Fruit fly (Drosophila melanogaster): ENCODE results near the gene RpL13.

The RpL13 gene

DNA sequence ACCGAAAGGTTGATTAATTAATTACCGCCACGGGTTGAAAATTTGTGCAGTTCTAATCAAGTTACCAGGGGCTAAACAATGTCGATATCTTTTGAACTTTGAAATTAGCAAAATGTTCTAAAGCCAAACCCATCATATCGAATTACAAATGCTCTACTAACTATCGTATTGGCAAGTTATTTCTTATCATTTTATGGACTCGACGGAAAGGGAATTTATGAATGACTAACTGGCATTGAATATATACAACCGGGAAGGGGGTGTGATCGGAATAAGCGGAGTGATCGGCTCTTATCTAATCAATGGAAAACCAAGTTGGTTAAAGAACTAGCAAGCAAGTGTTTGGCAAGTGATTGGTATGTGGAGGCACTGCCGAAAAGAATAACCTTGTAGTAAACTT is 23.6 kb upstream of the RpL13 start:
- TF ChIP-seq toe (GFP tag; optimal IDR thresholded peaks at IDR 0.05) (no peak), cnc (optimal IDR thresholded peaks at IDR 0.05) (no peak), bab1 (GFP tag; optimal IDR thresholded peaks at IDR 0.05) (no peak), CG1620 (GFP tag; optimal IDR thresholded peaks at IDR 0.05) (no peak), CG7101 (tag; optimal IDR thresholded peaks at IDR 0.05) (peak; percentile 64), kay (GFP tag; ENCODE audit: borderline replicate concordance) (no peak), Hr96 (GFP tag; optimal IDR thresholded peaks at IDR 0.05) (no peak), pad (GFP tag; optimal IDR thresholded peaks at IDR 0.05) (no peak), cic (GFP tag; optimal IDR thresholded peaks at IDR 0.05) (peak; percentile 97), CG12768 (GFP tag; optimal IDR thresholded peaks at IDR 0.05) (peak; percentile 53), CG11617 (GFP tag; optimal IDR thresholded peaks at IDR 0.05) (peak; percentile 25), tj (GFP tag; optimal IDR thresholded peaks at IDR 0.05) (no peak), ovo (GFP tag; optimal IDR thresholded peaks at IDR 0.05) (no peak), Clk (GFP tag; optimal IDR thresholded peaks at IDR 0.05) (no peak), Crg-1 (GFP tag; optimal IDR thresholded peaks at IDR 0.05) (peak; percentile 16), CG33017 (tag; optimal IDR thresholded peaks at IDR 0.05) (peak; percentile 61), CG7045 (GFP tag; optimal IDR thresholded peaks at IDR 0.05) (peak; percentile 6), CG14711 (tag; optimal IDR thresholded peaks at IDR 0.05) (no peak), Mnt (GFP tag; optimal IDR thresholded peaks at IDR 0.05) (peak; percentile 25)

DNA sequence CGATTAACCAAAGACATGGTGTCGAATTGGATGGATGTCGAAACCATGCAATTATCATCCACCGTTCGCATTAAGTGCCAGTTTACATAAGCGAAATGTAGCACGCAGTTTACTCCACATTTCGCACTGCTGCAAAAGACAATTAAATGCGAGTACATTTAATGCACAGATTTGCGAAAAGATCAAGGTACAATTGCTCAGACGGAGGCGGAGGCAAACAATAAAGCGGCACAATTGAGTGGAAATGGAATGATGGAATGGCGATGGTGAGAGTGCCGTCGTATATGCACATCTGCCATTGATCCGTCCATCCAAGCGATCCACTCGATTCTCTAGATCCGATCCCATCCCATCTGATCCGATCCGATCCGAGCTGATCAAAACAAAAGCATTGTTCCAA is 22.0 kb upstream of the RpL13 start:
- TF ChIP-seq Mnt (GFP tag; optimal IDR thresholded peaks at IDR 0.05) = no peak
- no peak for TF ChIP-seq Clk (GFP tag; optimal IDR thresholded peaks at IDR 0.05)
- TF ChIP-seq tj (GFP tag; optimal IDR thresholded peaks at IDR 0.05) = no peak
- TF ChIP-seq cic (GFP tag; optimal IDR thresholded peaks at IDR 0.05) = no peak
- no peak for TF ChIP-seq toe (GFP tag; optimal IDR thresholded peaks at IDR 0.05)
- TF ChIP-seq Hr96 (GFP tag; optimal IDR thresholded peaks at IDR 0.05) = no peak
- no peak for TF ChIP-seq pad (GFP tag; optimal IDR thresholded peaks at IDR 0.05)
- no peak for TF ChIP-seq CG11617 (GFP tag; optimal IDR thresholded peaks at IDR 0.05)

DNA sequence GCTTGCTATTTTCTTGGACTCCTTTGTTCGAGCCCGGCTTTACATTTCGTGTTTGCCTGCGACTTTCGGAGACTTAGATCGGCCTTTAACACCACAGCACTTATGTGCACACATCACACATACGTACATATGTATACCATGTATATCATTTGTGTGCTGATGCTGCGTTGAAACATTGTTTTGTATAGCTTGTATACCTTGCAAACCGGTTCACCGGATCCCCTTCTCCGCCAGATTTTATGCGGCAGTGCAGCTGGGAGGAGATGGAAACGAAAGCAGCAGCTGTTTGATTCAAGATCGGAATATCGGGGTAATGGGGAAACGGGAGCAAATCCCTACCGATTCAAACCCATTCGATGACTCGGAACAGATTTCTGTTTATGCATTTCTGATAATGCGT is 21.1 kb upstream of the RpL13 start:
- no peak for TF ChIP-seq ovo (GFP tag; optimal IDR thresholded peaks at IDR 0.05)
- TF ChIP-seq kay (GFP tag; ENCODE audit: borderline replicate concordance) = no peak
- TF ChIP-seq CG7045 (GFP tag; optimal IDR thresholded peaks at IDR 0.05) = no peak
- TF ChIP-seq CG5204 (GFP tag; optimal IDR thresholded peaks at IDR 0.05) = no peak
- TF ChIP-seq cnc (optimal IDR thresholded peaks at IDR 0.05) = no peak
- TF ChIP-seq CG7101 (tag; optimal IDR thresholded peaks at IDR 0.05) = no peak
- TF ChIP-seq CG1620 (GFP tag; optimal IDR thresholded peaks at IDR 0.05) = no peak
- no peak for TF ChIP-seq Clk (GFP tag; optimal IDR thresholded peaks at IDR 0.05)
- TF ChIP-seq CG33017 (tag; optimal IDR thresholded peaks at IDR 0.05) = no peak
- no peak for TF ChIP-seq Crg-1 (GFP tag; optimal IDR thresholded peaks at IDR 0.05)
- TF ChIP-seq toe (GFP tag; optimal IDR thresholded peaks at IDR 0.05) = no peak
- TF ChIP-seq Hr96 (GFP tag; optimal IDR thresholded peaks at IDR 0.05) = no peak
- TF ChIP-seq bab1 (GFP tag; optimal IDR thresholded peaks at IDR 0.05) = no peak
- no peak for TF ChIP-seq CG14711 (tag; optimal IDR thresholded peaks at IDR 0.05)
- TF ChIP-seq tj (GFP tag; optimal IDR thresholded peaks at IDR 0.05) = no peak
- TF ChIP-seq CG12768 (GFP tag; optimal IDR thresholded peaks at IDR 0.05) = no peak
- no peak for TF ChIP-seq cic (GFP tag; optimal IDR thresholded peaks at IDR 0.05)
- no peak for TF ChIP-seq Mnt (GFP tag; optimal IDR thresholded peaks at IDR 0.05)
- TF ChIP-seq CG11617 (GFP tag; optimal IDR thresholded peaks at IDR 0.05) = no peak

DNA sequence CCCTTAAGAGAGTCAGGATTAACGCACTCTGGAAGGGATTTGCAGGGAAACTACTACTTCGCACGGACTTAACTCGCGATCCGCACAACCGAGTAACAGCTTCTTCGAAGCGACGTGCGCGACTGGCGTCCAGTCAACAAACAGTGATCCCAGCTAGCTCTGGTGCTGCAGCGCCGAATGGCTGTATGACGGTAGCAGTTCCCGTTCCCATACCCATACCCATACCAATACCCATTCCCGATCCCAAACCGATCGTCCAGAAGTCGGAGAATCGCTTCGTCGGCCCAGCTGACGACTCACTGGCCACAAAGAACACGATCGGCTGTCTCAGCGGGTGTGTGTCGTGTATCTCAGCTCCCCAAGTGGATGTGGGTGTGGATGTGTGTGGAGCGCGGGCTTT is 19.8 kb upstream of the RpL13 start, which contains the start of gene CG5853:
CG5853 (minus strand) TSS at position 384 of the 400 bp plus-strand sequence.
- TF ChIP-seq CG14711 (tag; optimal IDR thresholded peaks at IDR 0.05) (peak; percentile 11), Hr96 (GFP tag; optimal IDR thresholded peaks at IDR 0.05) (peak; percentile 46), tj (GFP tag; optimal IDR thresholded peaks at IDR 0.05) (peak; percentile 25), CG5204 (GFP tag; optimal IDR thresholded peaks at IDR 0.05) (no peak), CG7101 (tag; optimal IDR thresholded peaks at IDR 0.05) (peak; percentile 26), Clk (GFP tag; optimal IDR thresholded peaks at IDR 0.05) (peak; percentile 25), pad (GFP tag; optimal IDR thresholded peaks at IDR 0.05) (peak; percentile 33), CG1620 (GFP tag; optimal IDR thresholded peaks at IDR 0.05) (no peak), CG12768 (GFP tag; optimal IDR thresholded peaks at IDR 0.05) (peak; percentile 78), Mnt (GFP tag; optimal IDR thresholded peaks at IDR 0.05) (peak; percentile 79), cnc (optimal IDR thresholded peaks at IDR 0.05) (no peak), CG7045 (GFP tag; optimal IDR thresholded peaks at IDR 0.05) (no peak), ovo (GFP tag; optimal IDR thresholded peaks at IDR 0.05) (peak; percentile 37), cic (GFP tag; optimal IDR thresholded peaks at IDR 0.05) (peak; percentile 79), CG11617 (GFP tag; optimal IDR thresholded peaks at IDR 0.05) (no peak), bab1 (GFP tag; optimal IDR thresholded peaks at IDR 0.05) (peak; percentile 62), CG33017 (tag; optimal IDR thresholded peaks at IDR 0.05) (peak; percentile 27), toe (GFP tag; optimal IDR thresholded peaks at IDR 0.05) (peak; percentile 18)

DNA sequence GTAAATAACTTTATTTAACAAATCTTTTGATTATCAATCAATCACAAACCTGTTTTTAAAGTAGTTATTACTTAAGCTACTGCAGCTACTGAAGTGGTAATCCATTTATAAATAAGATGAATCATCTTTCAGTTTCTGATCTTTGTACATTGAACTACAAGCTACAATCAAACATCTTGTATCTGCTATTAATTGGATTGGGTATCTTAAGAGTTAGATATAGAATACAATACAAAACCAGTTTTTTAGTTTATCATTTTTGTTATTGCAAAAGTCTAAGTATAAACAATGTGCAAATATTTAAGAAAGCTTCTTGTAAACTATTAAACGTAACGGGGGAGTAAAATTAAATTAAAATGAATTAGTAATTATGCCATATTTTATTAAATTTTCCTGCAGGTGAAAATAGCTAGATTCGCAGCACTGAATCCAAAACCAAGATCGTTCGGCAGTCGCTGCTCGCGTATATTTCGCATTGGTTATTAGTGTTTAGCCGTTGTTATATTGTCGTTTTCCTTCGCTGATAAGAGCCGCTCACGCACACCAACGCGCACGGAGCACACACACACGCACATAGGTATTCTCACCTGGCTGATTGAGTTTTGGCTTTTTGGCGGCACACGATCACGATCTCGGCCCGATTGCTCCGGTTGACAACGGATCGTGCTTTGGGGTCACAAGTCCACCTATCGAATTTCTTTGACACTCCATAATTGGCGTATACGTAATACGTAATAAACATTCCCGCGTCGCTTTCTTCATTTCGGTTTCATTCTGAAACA is 19.2 kb upstream of the RpL13 start:
- TF ChIP-seq CG1620 (GFP tag; optimal IDR thresholded peaks at IDR 0.05) = no peak
- no peak for TF ChIP-seq bab1 (GFP tag; optimal IDR thresholded peaks at IDR 0.05)
- no peak for TF ChIP-seq CG33017 (tag; optimal IDR thresholded peaks at IDR 0.05)
- TF ChIP-seq pad (GFP tag; optimal IDR thresholded peaks at IDR 0.05) = no peak
- peak; percentile 47 for TF ChIP-seq cic (GFP tag; optimal IDR thresholded peaks at IDR 0.05)
- no peak for TF ChIP-seq kay (GFP tag; ENCODE audit: borderline replicate concordance)
- TF ChIP-seq toe (GFP tag; optimal IDR thresholded peaks at IDR 0.05) = no peak
- TF ChIP-seq Mnt (GFP tag; optimal IDR thresholded peaks at IDR 0.05) = no peak
- no peak for TF ChIP-seq cnc (optimal IDR thresholded peaks at IDR 0.05)
- peak; percentile 68 for TF ChIP-seq CG12768 (GFP tag; optimal IDR thresholded peaks at IDR 0.05)

DNA sequence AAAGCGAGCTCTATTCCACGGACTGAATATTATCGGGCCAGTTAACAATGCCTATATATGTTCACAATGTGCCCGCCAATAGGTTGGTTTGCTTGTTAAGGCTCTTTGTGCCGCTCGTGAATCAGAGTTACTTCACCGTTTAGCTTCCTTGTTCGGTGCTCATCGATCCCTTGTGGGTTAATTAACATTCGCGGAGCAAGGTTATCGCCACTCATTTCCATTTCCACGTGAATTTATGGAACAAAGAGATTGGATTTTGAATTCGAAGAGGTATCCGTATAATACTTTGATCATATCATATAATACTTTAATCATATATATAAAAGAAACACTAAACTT is 18.6 kb upstream of the RpL13 start:
- TF ChIP-seq CG12768 (GFP tag; optimal IDR thresholded peaks at IDR 0.05) = no peak
- no peak for TF ChIP-seq CG7101 (tag; optimal IDR thresholded peaks at IDR 0.05)
- no peak for TF ChIP-seq toe (GFP tag; optimal IDR thresholded peaks at IDR 0.05)
- no peak for TF ChIP-seq CG11617 (GFP tag; optimal IDR thresholded peaks at IDR 0.05)
- no peak for TF ChIP-seq Hr96 (GFP tag; optimal IDR thresholded peaks at IDR 0.05)
- no peak for TF ChIP-seq CG1620 (GFP tag; optimal IDR thresholded peaks at IDR 0.05)
- TF ChIP-seq ovo (GFP tag; optimal IDR thresholded peaks at IDR 0.05) = no peak
- no peak for TF ChIP-seq CG5204 (GFP tag; optimal IDR thresholded peaks at IDR 0.05)
- TF ChIP-seq CG14711 (tag; optimal IDR thresholded peaks at IDR 0.05) = no peak
- TF ChIP-seq Crg-1 (GFP tag; optimal IDR thresholded peaks at IDR 0.05) = no peak
- no peak for TF ChIP-seq cnc (optimal IDR thresholded peaks at IDR 0.05)
- TF ChIP-seq cic (GFP tag; optimal IDR thresholded peaks at IDR 0.05) = no peak
- TF ChIP-seq Clk (GFP tag; optimal IDR thresholded peaks at IDR 0.05) = no peak
- no peak for TF ChIP-seq Mnt (GFP tag; optimal IDR thresholded peaks at IDR 0.05)
- TF ChIP-seq kay (GFP tag; ENCODE audit: borderline replicate concordance) = no peak

Measured in whole organism, adult.